Worm (Caenorhabditis elegans) whole organism, L4 larva: Measurements from ENCODE around the gene cri-3.

Experiments
- F37D6.2 ChIP-seq: sonication (generic microtip); optimal IDR thresholded peaks from 2 replicates; lab custom pipeline; 2016; ENCODE audit warnings: mild to moderate bottlenecking, missing genetic modification characterization, missing compliant biosample characterization
- mdl-1 ChIP-seq, 2 experiments: fragments of 150-350 bp in 1 of 2; sonication (generic microtip) in 1 of 2; optimal IDR thresholded peaks; 2 replicates each; lab custom pipeline; 2014 to 2017; ENCODE audit warnings: missing biosample characterization in 2 of 2, missing genetic modification characterization in 2 of 2

DNA sequence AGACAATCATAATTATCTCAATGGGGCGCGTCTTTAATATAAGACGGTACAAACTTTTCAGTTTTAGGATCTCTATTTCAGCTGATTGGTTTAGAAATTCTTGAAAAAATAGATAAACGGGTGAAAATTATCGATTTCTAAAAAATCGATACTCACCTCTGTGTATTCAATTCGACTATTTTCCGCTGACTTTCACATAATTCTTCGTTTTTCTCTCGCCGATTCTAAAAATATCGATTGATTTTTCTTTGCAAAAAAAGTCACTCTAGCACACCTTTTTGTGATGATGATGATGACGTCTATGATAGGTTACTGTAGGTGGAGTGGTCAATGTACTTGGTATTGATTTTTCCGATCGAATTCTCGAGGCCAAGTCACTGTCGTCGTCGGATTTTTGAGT is 33.6 kb downstream of the cri-3 start:
- TF ChIP-seq F37D6.2 (tag; lab: Kevin White, UChicago) (no peak), mdl-1 (tag; optimal IDR thresholded peaks at IDR 0.05; lab: Kevin White, UChicago) (no peak)
